Worm (Caenorhabditis elegans) whole organism, L1 larva: Measurements from ENCODE around the gene clec-195.

Source experiments
- C34B4.2 ChIP-seq: sonication (generic microtip); optimal IDR thresholded peaks from 2 replicates; lab custom pipeline; 2017; ENCODE audit warnings: mild to moderate bottlenecking, missing genetic modification characterization, missing compliant biosample characterization
- Y116A8C.19 ChIP-seq: sonication (generic microtip); optimal IDR thresholded peaks from 2 replicates; lab custom pipeline; 2016; ENCODE audit warnings: missing compliant biosample characterization, missing genetic modification characterization, borderline replicate concordance
- ama-1 ChIP-seq: fragments of 150-350 bp; optimal IDR thresholded peaks from 2 replicates; lab custom pipeline; 2014
- ceh-63 ChIP-seq: fragments of 200-800 bp; sonication (Bioruptor generic); optimal IDR thresholded peaks from 2 replicates; lab custom pipeline; 2018; ENCODE audit warnings: mild to moderate bottlenecking, missing genetic modification characterization, missing compliant biosample characterization
- ceh-88 ChIP-seq: fragments of 200-800 bp; sonication (Bioruptor generic); IDR thresholded peaks from 2 replicates; pipeline ENCODE4 v1.3.6; 2022; ENCODE audit warnings: missing genetic modification characterization, missing compliant biosample characterization
- ceh-90 ChIP-seq: sonication (generic microtip); optimal IDR thresholded peaks from 2 replicates; lab custom pipeline; 2016; ENCODE audit warnings: missing genetic modification characterization, missing compliant biosample characterization
- dpl-1 ChIP-seq, 3 experiments: fragments of 150-350 bp in 2 of 3; sonication (generic microtip) in 1 of 3; optimal IDR thresholded peaks; 2 replicates each; lab custom pipeline; 2014 to 2017; ENCODE audit warnings: missing biosample characterization in 3 of 3, missing genetic modification characterization in 3 of 3, missing genetic modification reagents in 3 of 3
- efl-1 ChIP-seq, 4 experiments: fragments of 150-350 bp; optimal IDR thresholded peaks in 3 of 4; peaks in 1 of 4; 1 replicate in 1 of 4; 2 replicates in 3 of 4; lab custom pipeline; 2014; ENCODE audit warnings: missing biosample characterization in 2 of 4, missing genetic modification characterization in 2 of 4, missing genetic modification reagents in 2 of 4
- efl-3 ChIP-seq: fragments of 200-800 bp; sonication (Bioruptor generic); optimal IDR thresholded peaks from 2 replicates; lab custom pipeline; 2018; ENCODE audit warnings: mild to moderate bottlenecking, missing genetic modification characterization, missing compliant biosample characterization
- egl-13 ChIP-seq: sonication (generic microtip); optimal IDR thresholded peaks from 2 replicates; lab custom pipeline; 2016; ENCODE audit warnings: missing genotype, missing genetic modification reagents, missing genetic modification characterization, missing compliant biosample characterization
- egl-27 ChIP-seq, 2 experiments: fragments of 150-350 bp in 1 of 2; sonication (generic microtip); optimal IDR thresholded peaks; 3 replicates each; lab custom pipeline; 2017 to 2018; ENCODE audit warnings: missing biosample characterization in 2 of 2, missing genetic modification characterization in 2 of 2, missing genetic modification reagents in 2 of 2
- elt-3 ChIP-seq, 6 experiments: fragments of 150-350 bp in 1 of 6; sonication (generic microtip); optimal IDR thresholded peaks; 2 replicates each; lab custom pipeline; 2017 to 2018; ENCODE audit warnings: missing biosample characterization in 6 of 6, missing genetic modification characterization in 6 of 6, inconsistent platforms in 1 of 6
- ets-5 ChIP-seq: fragments of 200-800 bp; sonication (Bioruptor generic); IDR thresholded peaks from 2 replicates; pipeline ENCODE4 v1.3.6; 2022; ENCODE audit warnings: missing genetic modification characterization, missing compliant biosample characterization
- fkh-10 ChIP-seq: sonication (generic microtip); optimal IDR thresholded peaks from 2 replicates; lab custom pipeline; 2017; ENCODE audit warnings: missing biosample characterization, missing genetic modification reagents, missing genetic modification characterization
- hlh-4 ChIP-seq: sonication (generic microtip); optimal IDR thresholded peaks from 2 replicates; lab custom pipeline; 2016; ENCODE audit warnings: mild to moderate bottlenecking, missing genetic modification characterization, missing compliant biosample characterization
- lin-15B ChIP-seq: fragments of 150-350 bp; sonication (generic microtip); optimal IDR thresholded peaks from 3 replicates; lab custom pipeline; 2014; ENCODE audit warnings: missing biosample characterization, missing genetic modification characterization
- lin-35 ChIP-seq, 2 experiments: fragments of 150-350 bp; optimal IDR thresholded peaks; 2 replicates each; lab custom pipeline; 2014; ENCODE audit warnings: missing biosample characterization in 2 of 2, missing genetic modification characterization in 2 of 2, missing genetic modification reagents in 2 of 2
- lir-3 ChIP-seq: sonication (generic microtip); optimal IDR thresholded peaks from 2 replicates; lab custom pipeline; 2016; ENCODE audit warnings: mild to moderate bottlenecking, missing genetic modification characterization, moderate library complexity, missing compliant biosample characterization; ENCODE audit not compliant: poor library complexity
- lsy-2 ChIP-seq, 2 experiments: fragments of 150-350 bp; optimal IDR thresholded peaks; 2 replicates each; lab custom pipeline; 2014; ENCODE audit warnings: missing biosample characterization in 2 of 2, missing genetic modification characterization in 2 of 2
- mab-9 ChIP-seq: fragments of 200-800 bp; sonication (Bioruptor generic); IDR thresholded peaks from 2 replicates; pipeline ENCODE4 v1.3.6; 2022; ENCODE audit warnings: missing genetic modification reagents, missing genetic modification characterization, missing compliant biosample characterization
- mep-1 ChIP-seq: fragments of 150-350 bp; optimal IDR thresholded peaks from 2 replicates; lab custom pipeline; 2014; ENCODE audit warnings: missing biosample characterization, missing genetic modification characterization
- nhr-237 ChIP-seq: fragments of 150-350 bp; optimal IDR thresholded peaks from 2 replicates; lab custom pipeline; 2014; ENCODE audit warnings: missing biosample characterization, missing genetic modification characterization
- nhr-71 ChIP-seq: sonication (generic microtip); optimal IDR thresholded peaks from 2 replicates; lab custom pipeline; 2016; ENCODE audit warnings: mild to moderate bottlenecking, missing genetic modification characterization, moderate library complexity, missing compliant biosample characterization
- nhr-77 ChIP-seq: fragments of 150-350 bp; optimal IDR thresholded peaks from 2 replicates; lab custom pipeline; 2014; ENCODE audit warnings: missing biosample characterization, missing genetic modification characterization
- nhr-85 ChIP-seq: sonication (generic microtip); peaks from one replicate; lab custom pipeline; 2016; ENCODE audit warnings: missing genetic modification characterization, inconsistent platforms, missing compliant biosample characterization
- pag-3 ChIP-seq: sonication (generic microtip); optimal IDR thresholded peaks from 2 replicates; lab custom pipeline; 2017; ENCODE audit warnings: missing genetic modification characterization, mild to moderate bottlenecking, missing compliant biosample characterization, antibody characterized with exemption, borderline replicate concordance; ENCODE audit not compliant: insufficient read depth
- pax-3 ChIP-seq: fragments of 200-800 bp; sonication (Bioruptor generic); optimal IDR thresholded peaks from 2 replicates; lab custom pipeline; 2018; ENCODE audit warnings: mild to moderate bottlenecking, missing genetic modification characterization, moderate library complexity, missing compliant biosample characterization
- pqm-1 ChIP-seq: sonication (generic microtip); optimal IDR thresholded peaks from 3 replicates; lab custom pipeline; 2017; ENCODE audit warnings: missing biosample characterization, missing genetic modification characterization
- skn-1 ChIP-seq: fragments of 150-350 bp; optimal IDR thresholded peaks from 2 replicates; lab custom pipeline; 2014; ENCODE audit warnings: missing biosample characterization, missing genetic modification characterization
- snpc-4 ChIP-seq: fragments of 150-350 bp; optimal IDR thresholded peaks from 2 replicates; lab custom pipeline; 2014; ENCODE audit warnings: missing biosample characterization, missing genetic modification characterization
- sox-4 ChIP-seq: sonication (generic microtip); optimal IDR thresholded peaks from 2 replicates; lab custom pipeline; 2016; ENCODE audit warnings: missing genetic modification characterization, missing compliant biosample characterization
- sptf-1 ChIP-seq: fragments of 150-350 bp; optimal IDR thresholded peaks from 2 replicates; lab custom pipeline; 2014; ENCODE audit warnings: missing biosample characterization, missing genetic modification characterization
- sup-37 ChIP-seq: fragments of 200-800 bp; sonication (Bioruptor generic); optimal IDR thresholded peaks from 2 replicates; lab custom pipeline; 2018; ENCODE audit warnings: mild to moderate bottlenecking, missing genetic modification characterization, missing compliant biosample characterization
- tbx-2 ChIP-seq: sonication (generic microtip); optimal IDR thresholded peaks from 2 replicates; lab custom pipeline; 2016; ENCODE audit warnings: missing genetic modification characterization, missing compliant biosample characterization
- tlp-1 ChIP-seq: fragments of 150-350 bp; optimal IDR thresholded peaks from 2 replicates; lab custom pipeline; 2014; ENCODE audit warnings: missing biosample characterization, missing genetic modification characterization
- unc-130 ChIP-seq: fragments of 150-350 bp; optimal IDR thresholded peaks from 2 replicates; lab custom pipeline; 2017; ENCODE audit warnings: missing biosample characterization, missing genetic modification characterization, inconsistent platforms
- unc-30 ChIP-seq: sonication (generic microtip); optimal IDR thresholded peaks from 2 replicates; lab custom pipeline; 2017; ENCODE audit warnings: missing biosample characterization, missing genetic modification characterization
- unc-86 ChIP-seq: sonication (generic microtip); optimal IDR thresholded peaks from 2 replicates; lab custom pipeline; 2016; ENCODE audit warnings: missing genetic modification characterization, missing compliant biosample characterization
- vab-15 ChIP-seq: sonication (generic microtip); optimal IDR thresholded peaks from 2 replicates; lab custom pipeline; 2017; ENCODE audit warnings: missing genotype, mild to moderate bottlenecking, missing genetic modification characterization, missing compliant biosample characterization
- xbp-1 ChIP-seq: sonication (generic microtip); optimal IDR thresholded peaks from 2 replicates; lab custom pipeline; 2016; ENCODE audit warnings: missing genetic modification characterization, missing compliant biosample characterization
- zip-4 ChIP-seq: fragments of 200-800 bp; sonication (Bioruptor generic); optimal IDR thresholded peaks from 2 replicates; lab custom pipeline; 2018; ENCODE audit warnings: mild to moderate bottlenecking, missing genetic modification characterization, moderate library complexity, missing compliant biosample characterization

The clec-195 gene

DNA sequence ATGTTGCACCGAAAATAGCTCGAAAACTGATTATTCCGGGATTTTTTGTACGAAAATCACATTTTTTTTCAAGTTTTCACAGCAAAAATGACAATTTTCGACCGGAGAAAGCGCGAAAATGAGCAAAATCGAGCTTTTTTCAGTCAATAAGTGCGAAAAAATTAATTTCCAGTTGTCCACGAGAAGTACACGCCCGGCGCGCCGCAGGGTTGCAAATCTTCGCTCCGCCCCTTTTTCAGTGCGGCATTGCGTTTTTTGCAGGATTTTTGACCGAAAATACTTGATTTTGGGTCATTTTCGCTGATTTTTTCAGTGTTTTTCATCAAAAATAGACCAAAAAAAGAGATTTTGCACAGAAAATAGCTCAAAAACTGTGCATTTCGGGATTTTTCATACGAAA is 38.7 kb upstream of the clec-195 start (continued):
- TF ChIP-seq pag-3 (tag; lab: Kevin White, UChicago): no peak
- no peak for TF ChIP-seq egl-13 (tag; lab: Kevin White, UChicago)
- TF ChIP-seq mep-1 (tag; lab: Kevin White, UChicago): no peak
- TF ChIP-seq unc-86 (tag; lab: Kevin White, UChicago): no peak
- no peak for TF ChIP-seq efl-3 (GFP tag; lab: Kevin White, UChicago)
- no peak for TF ChIP-seq ceh-63 (GFP tag; lab: Kevin White, UChicago)
- TF ChIP-seq ets-5 (GFP tag; lab: Robert Waterston, UW): no peak
- TF ChIP-seq nhr-237 (tag; lab: Kevin White, UChicago): no peak
- TF ChIP-seq sptf-1 (tag; lab: Kevin White, UChicago): no peak
- no peak for TF ChIP-seq ceh-90 (tag; lab: Kevin White, UChicago)
- TF ChIP-seq lin-35 (GFP tag; optimal IDR thresholded peaks at IDR 0.05; lab: Kevin White, UChicago): peak; percentile 5 to 25
- no peak for TF ChIP-seq mab-9 (GFP tag; lab: Robert Waterston, UW)
- TF ChIP-seq pax-3 (tag; lab: Kevin White, UChicago): peak; percentile 7
- peak; percentile 12 for TF ChIP-seq xbp-1 (tag; lab: Kevin White, UChicago)
- TF ChIP-seq sox-4 (tag; lab: Kevin White, UChicago): no peak
- TF ChIP-seq lsy-2 (tag; optimal IDR thresholded peaks at IDR 0.05; lab: Kevin White, UChicago): peak in 1 of 2 experiments; percentile 22
- TF ChIP-seq nhr-77: no peak
- no peak for TF ChIP-seq snpc-4 (tag; lab: Kevin White, UChicago)
- no peak for TF ChIP-seq zip-4 (GFP tag; lab: Kevin White, UChicago)
- no peak for TF ChIP-seq lir-3
- no peak for TF ChIP-seq nhr-85
- TF ChIP-seq Y116A8C.19 (tag; lab: Kevin White, UChicago): no peak
- TF ChIP-seq dpl-1 (GFP tag; optimal IDR thresholded peaks at IDR 0.05; lab: Kevin White, UChicago): peak in 2 of 3 experiments; percentile 20 to 30
- TF ChIP-seq unc-130 (tag; lab: Kevin White, UChicago): no peak
- TF ChIP-seq skn-1 (tag; lab: Kevin White, UChicago): no peak
- TF ChIP-seq pqm-1 (tag; lab: Kevin White, UChicago): no peak
- TF ChIP-seq sup-37 (GFP tag; lab: Kevin White, UChicago): no peak
- TF ChIP-seq tbx-2 (tag; lab: Kevin White, UChicago): no peak
- TF ChIP-seq nhr-71 (tag; lab: Kevin White, UChicago): peak; percentile 35

ce11 chrIV:17078649-17079048 is 33.1 kb upstream of the clec-195 start, which contains the start of gene Y116A8C.25:
TSS of gene Y116A8C.25 (minus strand) at chrIV:17078749.
- TF ChIP-seq C34B4.2 (tag; lab: Kevin White, UChicago) (no peak), sox-4 (tag; lab: Kevin White, UChicago) (no peak), ama-1 (lab: Kevin White, UChicago) (no peak), unc-30 (tag; lab: Kevin White, UChicago) (no peak), ceh-90 (tag; lab: Kevin White, UChicago) (no peak), egl-27 (tag; optimal IDR thresholded peaks at IDR 0.05; lab: Kevin White, UChicago) (no peak), efl-1 (optimal IDR thresholded peaks at IDR 0.05; lab: Kevin White, UChicago) (no peak), efl-1 (GFP tag; optimal IDR thresholded peaks at IDR 0.05 in 1 of 2; lab: Kevin White, UChicago) (no peak), fkh-10 (no peak), dpl-1 (GFP tag; optimal IDR thresholded peaks at IDR 0.05; lab: Kevin White, UChicago) (no peak), ceh-88 (no peak), vab-15 (tag; lab: Kevin White, UChicago) (no peak), hlh-4 (tag; lab: Kevin White, UChicago) (no peak), tlp-1 (tag; lab: Kevin White, UChicago) (no peak), lin-15B (tag; lab: Kevin White, UChicago) (no peak), elt-3 (tag; optimal IDR thresholded peaks at IDR 0.05; lab: Kevin White, UChicago) (no peak)
